Fruit fly (Drosophila melanogaster) whole organism, embryonic: ENCODE measurements around the gene CG43072.

Experiments used
- Atf-2 ChIP-seq: fragments of 200-800 bp; sonication (Bioruptor generic); optimal IDR thresholded peaks from 2 replicates; lab custom pipeline; 2016; ENCODE audit warnings: missing biosample characterization, missing genetic modification characterization
- Bteb2 ChIP-seq: fragments of 200-800 bp; sonication (Bioruptor generic); optimal IDR thresholded peaks from 2 replicates; lab custom pipeline; 2016; ENCODE audit warnings: missing biosample characterization, missing genetic modification characterization
- CG10565 ChIP-seq: fragments of 200-800 bp; sonication (Bioruptor generic); optimal IDR thresholded peaks from 3 replicates; lab custom pipeline; 2016; ENCODE audit warnings: missing biosample characterization, mild to moderate bottlenecking, missing genetic modification characterization
- CG10979 ChIP-seq: fragments of 200-800 bp; sonication (Bioruptor generic); optimal IDR thresholded peaks from 2 replicates; lab custom pipeline; 2018; ENCODE audit warnings: missing biosample characterization, mild to moderate bottlenecking, missing genetic modification characterization, moderate library complexity
- CG11093 ChIP-seq: fragments of 200-800 bp; sonication (Bioruptor generic); IDR thresholded peaks from 3 replicates; pipeline ENCODE4 v1.3.6; 2022; ENCODE audit warnings: missing biosample characterization, missing genetic modification characterization
- CG11247 ChIP-seq: fragments of 200-800 bp; sonication (Bioruptor generic); IDR thresholded peaks from 2 replicates; pipeline ENCODE4 v1.3.6; 2022; ENCODE audit warnings: missing biosample characterization, missing genetic modification characterization
- CG12769 ChIP-seq: fragments of 200-800 bp; sonication (Bioruptor generic); optimal IDR thresholded peaks from 2 replicates; lab custom pipeline; 2019; ENCODE audit warnings: missing biosample characterization, mild to moderate bottlenecking, missing genetic modification characterization, moderate library complexity
- CG13123 ChIP-seq: fragments of 200-800 bp; sonication (Bioruptor generic); optimal IDR thresholded peaks from 2 replicates; lab custom pipeline; 2016; ENCODE audit warnings: missing biosample characterization, missing genetic modification characterization
- CG1603 ChIP-seq: fragments of 200-800 bp; sonication (Bioruptor generic); optimal IDR thresholded peaks from 2 replicates; lab custom pipeline; 2019; ENCODE audit warnings: missing biosample characterization, mild to moderate bottlenecking, missing genetic modification characterization, moderate library complexity
- CG17328 ChIP-seq: fragments of 200-800 bp; sonication (Bioruptor generic); IDR thresholded peaks from 2 replicates; pipeline ENCODE4 v1.3.6; 2022; ENCODE audit warnings: missing biosample characterization, missing genetic modification characterization
- CG1792 ChIP-seq: fragments of 200-800 bp; sonication (Bioruptor generic); optimal IDR thresholded peaks from 2 replicates; lab custom pipeline; 2016; ENCODE audit warnings: missing biosample characterization, missing genetic modification characterization
- CG18262 ChIP-seq: fragments of 200-800 bp; optimal IDR thresholded peaks from 3 replicates; lab custom pipeline; 2019; ENCODE audit warnings: missing biosample characterization, mild to moderate bottlenecking, missing genetic modification characterization, moderate library complexity
- CG1832 ChIP-seq: fragments of 200-800 bp; sonication (Bioruptor generic); optimal IDR thresholded peaks from 2 replicates; lab custom pipeline; 2017; ENCODE audit warnings: missing biosample characterization, mild to moderate bottlenecking, missing genetic modification characterization, inconsistent platforms
- CG18764 ChIP-seq: fragments of 200-800 bp; sonication (Bioruptor generic); optimal IDR thresholded peaks from 3 replicates; lab custom pipeline; 2016; ENCODE audit warnings: missing biosample characterization, missing genetic modification characterization
- CG2120 ChIP-seq: fragments of 200-800 bp; sonication (Bioruptor generic); optimal IDR thresholded peaks from 3 replicates; lab custom pipeline; 2016; ENCODE audit warnings: missing biosample characterization, missing genetic modification characterization
- CG3065 ChIP-seq: fragments of 200-800 bp; sonication (Bioruptor generic); optimal IDR thresholded peaks from 2 replicates; lab custom pipeline; 2016; ENCODE audit warnings: missing biosample characterization, missing genetic modification characterization
- CG32767 ChIP-seq: fragments of 200-800 bp; sonication (Bioruptor generic); IDR thresholded peaks from 2 replicates; pipeline ENCODE4 v1.3.6; 2022; ENCODE audit warnings: missing biosample characterization, missing genetic modification characterization
- CG4360 ChIP-seq: fragments of 200-800 bp; sonication (Bioruptor generic); IDR thresholded peaks from 2 replicates; pipeline ENCODE4 v1.3.6; 2022; ENCODE audit warnings: missing biosample characterization, missing genetic modification characterization
- CG6254 ChIP-seq: fragments of 200-800 bp; sonication (Bioruptor generic); optimal IDR thresholded peaks from 3 replicates; lab custom pipeline; 2017; ENCODE audit warnings: mild to moderate bottlenecking, missing biosample characterization, missing genetic modification reagents, missing genetic modification characterization
- CG6765 ChIP-seq: fragments of 200-800 bp; sonication (Bioruptor generic); optimal IDR thresholded peaks from 3 replicates; lab custom pipeline; 2017; ENCODE audit warnings: missing biosample characterization, mild to moderate bottlenecking, missing genetic modification characterization
- CG7839 ChIP-seq: fragments of 200-800 bp; sonication (Bioruptor generic); optimal IDR thresholded peaks from 3 replicates; lab custom pipeline; 2018; ENCODE audit warnings: missing biosample characterization, mild to moderate bottlenecking, missing genetic modification characterization, moderate library complexity
- CG9609 ChIP-seq: fragments of 200-800 bp; sonication (Bioruptor generic); optimal IDR thresholded peaks from 3 replicates; lab custom pipeline; 2016; ENCODE audit warnings: missing biosample characterization, missing genetic modification characterization
- Dek ChIP-seq: fragments of 200-800 bp; sonication (Bioruptor generic); optimal IDR thresholded peaks from 3 replicates; lab custom pipeline; 2019; ENCODE audit warnings: missing biosample characterization, mild to moderate bottlenecking, missing genetic modification characterization, moderate library complexity
- Ets65A ChIP-seq: fragments of 200-800 bp; sonication (Bioruptor generic); peaks from one replicate; lab custom pipeline; 2016; ENCODE audit warnings: missing biosample characterization, missing genetic modification characterization
- Hr51 ChIP-seq, 2 experiments: fragments of 200-800 bp; sonication (Bioruptor generic); optimal IDR thresholded peaks; 2 replicates in 1 of 2; 3 replicates in 1 of 2; lab custom pipeline; 2016 to 2018; ENCODE audit warnings: missing biosample characterization in 2 of 2, missing genetic modification characterization in 2 of 2, mild to moderate bottlenecking in 1 of 2, moderate library complexity in 1 of 2
- Lhr ChIP-seq: fragments of 200-800 bp; sonication (Bioruptor generic); optimal IDR thresholded peaks from 3 replicates; lab custom pipeline; 2017; ENCODE audit warnings: mild to moderate bottlenecking, missing biosample characterization, missing genetic modification reagents, missing genetic modification characterization
- MBD-R2 ChIP-seq: fragments of 200-800 bp; sonication (Bioruptor generic); IDR thresholded peaks from 2 replicates; pipeline ENCODE4 v1.3.6; 2022; ENCODE audit warnings: missing biosample characterization, missing genetic modification characterization
- Mrtf ChIP-seq: fragments of 200-800 bp; sonication (Bioruptor generic); IDR thresholded peaks from 3 replicates; pipeline ENCODE4 v1.3.6; 2022; ENCODE audit warnings: missing biosample characterization, missing genetic modification characterization
- NC2β ChIP-seq: fragments of 200-800 bp; sonication (Bioruptor generic); optimal IDR thresholded peaks from 2 replicates; lab custom pipeline; 2016; ENCODE audit warnings: missing biosample characterization, missing genetic modification characterization
- Nf-YB ChIP-seq: fragments of 200-800 bp; sonication (Bioruptor generic); optimal IDR thresholded peaks from 3 replicates; lab custom pipeline; 2019; ENCODE audit warnings: missing biosample characterization, mild to moderate bottlenecking, missing genetic modification characterization, moderate library complexity
- Spps ChIP-seq: fragments of 200-800 bp; sonication (Bioruptor generic); optimal IDR thresholded peaks from 2 replicates; lab custom pipeline; 2018; ENCODE audit warnings: missing biosample characterization, mild to moderate bottlenecking, missing genetic modification characterization
- Vsx1 ChIP-seq: fragments of 200-800 bp; sonication (Bioruptor generic); optimal IDR thresholded peaks from 2 replicates; lab custom pipeline; 2017; ENCODE audit warnings: missing biosample characterization, mild to moderate bottlenecking, missing genetic modification characterization, missing genetic modification reagents
- bbx ChIP-seq: fragments of 200-800 bp; sonication (Bioruptor generic); IDR thresholded peaks from 2 replicates; pipeline ENCODE4 v1.3.6; 2022; ENCODE audit warnings: missing biosample characterization, missing genetic modification characterization; ENCODE audit not compliant: partially characterized antibody
- caup ChIP-seq: fragments of 200-800 bp; sonication (Bioruptor generic); optimal IDR thresholded peaks from 3 replicates; lab custom pipeline; 2017; ENCODE audit warnings: missing biosample characterization, mild to moderate bottlenecking, missing genetic modification characterization, moderate library complexity; ENCODE audit not compliant: severe bottlenecking
- crc ChIP-seq: fragments of 200-800 bp; sonication (Bioruptor generic); optimal IDR thresholded peaks from 2 replicates; lab custom pipeline; 2016; ENCODE audit warnings: missing biosample characterization, missing genetic modification characterization
- dpn ChIP-seq, 2 experiments: fragments of 200-800 bp; sonication (Bioruptor generic); optimal IDR thresholded peaks; 3 replicates each; lab custom pipeline; 2016; ENCODE audit warnings: missing biosample characterization in 2 of 2, missing genetic modification characterization in 2 of 2
- gsb-n ChIP-seq: fragments of 200-800 bp; sonication (Bioruptor generic); optimal IDR thresholded peaks from 3 replicates; lab custom pipeline; 2018; ENCODE audit warnings: missing biosample characterization, mild to moderate bottlenecking, missing genetic modification characterization
- hbn ChIP-seq: fragments of 200-800 bp; sonication (Bioruptor generic); IDR thresholded peaks from 2 replicates; pipeline ENCODE4 v1.3.6; 2022; ENCODE audit warnings: missing biosample characterization, missing genetic modification characterization; ENCODE audit not compliant: partially characterized antibody
- jigr1 ChIP-seq: fragments of 200-800 bp; sonication (Bioruptor generic); IDR thresholded peaks from 3 replicates; pipeline ENCODE4 v1.3.6; 2022; ENCODE audit warnings: missing biosample characterization, missing genetic modification characterization
- kay ChIP-seq: fragments of 200-800 bp; sonication (Bioruptor generic); optimal IDR thresholded peaks from 2 replicates; lab custom pipeline; 2016; ENCODE audit warnings: missing biosample characterization, missing genetic modification characterization
- klu ChIP-seq: fragments of 200-800 bp; sonication (Bioruptor generic); IDR thresholded peaks from 2 replicates; pipeline ENCODE4 v1.3.6; 2022; ENCODE audit warnings: missing biosample characterization, missing genetic modification characterization
- oc ChIP-seq: fragments of 200-800 bp; sonication (Bioruptor generic); optimal IDR thresholded peaks from 2 replicates; lab custom pipeline; 2018; ENCODE audit warnings: missing biosample characterization, mild to moderate bottlenecking, missing genetic modification characterization, moderate library complexity
- otp ChIP-seq: fragments of 200-800 bp; sonication (Bioruptor generic); IDR thresholded peaks from 3 replicates; pipeline ENCODE4, ENCODE4 v1.3.6; 2022; ENCODE audit warnings: missing biosample characterization, missing genetic modification characterization
- pita ChIP-seq: fragments of 200-800 bp; sonication (Bioruptor generic); optimal IDR thresholded peaks from 2 replicates; lab custom pipeline; 2017; ENCODE audit warnings: missing biosample characterization, mild to moderate bottlenecking, missing genetic modification characterization
- row ChIP-seq: fragments of 200-800 bp; sonication (Bioruptor generic); IDR thresholded peaks from 3 replicates; pipeline ENCODE4 v1.3.6; 2022; ENCODE audit warnings: missing biosample characterization, missing genetic modification characterization
- schlank ChIP-seq: fragments of 200-800 bp; sonication (Bioruptor generic); optimal IDR thresholded peaks from 2 replicates; lab custom pipeline; 2018; ENCODE audit warnings: missing biosample characterization, mild to moderate bottlenecking, missing genetic modification characterization
- shn ChIP-seq: fragments of 200-800 bp; sonication (Bioruptor generic); optimal IDR thresholded peaks from 3 replicates; lab custom pipeline; 2016; ENCODE audit warnings: missing biosample characterization, missing genetic modification characterization
- ssp ChIP-seq: fragments of 200-800 bp; sonication (Bioruptor generic); IDR thresholded peaks from 2 replicates; pipeline ENCODE4 v1.3.6; 2022; ENCODE audit warnings: missing biosample characterization, missing genetic modification characterization
- sug ChIP-seq: fragments of 200-800 bp; optimal IDR thresholded peaks from 2 replicates; lab custom pipeline; 2019; ENCODE audit warnings: missing biosample characterization, mild to moderate bottlenecking, missing genetic modification characterization, moderate library complexity
- unpg ChIP-seq: fragments of 200-800 bp; sonication (Bioruptor generic); optimal IDR thresholded peaks from 3 replicates; lab custom pipeline; 2018; ENCODE audit warnings: missing biosample characterization, mild to moderate bottlenecking, missing genetic modification characterization, moderate library complexity

The CG43072 gene

DNA sequence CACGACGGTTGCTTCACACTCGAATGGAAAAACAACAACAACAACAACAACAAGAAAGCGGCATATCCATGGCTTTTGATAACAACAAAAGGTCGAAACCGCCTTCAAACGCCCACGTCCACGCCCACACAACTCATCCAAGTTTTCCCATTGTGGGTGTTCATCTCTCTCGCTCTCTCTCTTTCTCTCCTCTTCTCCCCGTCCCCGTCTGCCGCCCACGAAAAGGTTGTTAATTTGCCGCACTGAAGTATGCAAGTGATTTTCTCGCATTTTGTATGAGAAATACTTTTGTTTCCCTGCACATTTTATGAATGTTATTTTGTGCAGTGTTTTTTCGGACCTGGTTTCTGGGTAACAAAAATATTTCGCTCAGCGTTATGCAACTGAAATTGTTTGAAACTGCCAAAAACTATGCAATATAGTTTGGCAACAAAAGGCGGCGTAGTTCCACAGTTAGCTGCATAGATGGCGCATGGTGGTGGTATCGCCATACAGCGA lies 16.2 kb upstream of the CG43072 start:
- TF ChIP-seq kay (GFP tag; lab: Kevin White, UChicago): no peak
- TF ChIP-seq CG6765 (GFP tag; lab: Kevin White, UChicago): no peak
- TF ChIP-seq bbx (GFP tag; lab: Robert Waterston, UW): peak; percentile 49
- TF ChIP-seq CG18764 (GFP tag; lab: Kevin White, UChicago): peak; percentile 18
- peak; percentile 27 for TF ChIP-seq sug
- peak; percentile 54 for TF ChIP-seq klu (GFP tag; lab: Robert Waterston, UW)
- TF ChIP-seq Vsx1: no peak
- no peak for TF ChIP-seq gsb-n (tag; lab: Kevin White, UChicago)
- peak; percentile 1 for TF ChIP-seq unpg (GFP tag; lab: Kevin White, UChicago)
- peak; percentile 90 for TF ChIP-seq CG12769 (tag; lab: Kevin White, UChicago)
- peak; percentile 47; the same call in 1 of the 3 replicates for TF ChIP-seq row
- no peak for TF ChIP-seq CG32767 (GFP tag; lab: Robert Waterston, UW)
- peak; percentile 32 for TF ChIP-seq shn (GFP tag; lab: Kevin White, UChicago)
- TF ChIP-seq dpn (GFP tag; optimal IDR thresholded peaks at IDR 0.05; lab: Kevin White, UChicago): peak in 1 of 2 experiments; percentile 24
- no peak for TF ChIP-seq schlank (tag; lab: Kevin White, UChicago)
- TF ChIP-seq Spps (tag; lab: Kevin White, UChicago): no peak
- TF ChIP-seq CG1832 (GFP tag; lab: Kevin White, UChicago): peak; percentile 81
- TF ChIP-seq CG11247 (GFP tag; lab: Robert Waterston, UW): peak; percentile 11; the same call in 1 of the 2 replicates
- peak; percentile 51 for TF ChIP-seq Dek (tag; lab: Kevin White, UChicago)
- TF ChIP-seq Bteb2: no peak
- peak; percentile 68 for TF ChIP-seq oc
- peak; percentile 13 for TF ChIP-seq CG2120
- peak; percentile 54 for TF ChIP-seq CG1603
- peak; percentile 87 for TF ChIP-seq CG4360 (GFP tag; lab: Robert Waterston, UW)
- no peak for TF ChIP-seq jigr1 (GFP tag; lab: Robert Waterston, UW)
- TF ChIP-seq CG10979: peak; percentile 100
- peak in 1 of 2 experiments; percentile 8 for TF ChIP-seq Hr51 (GFP tag; optimal IDR thresholded peaks at IDR 0.05; lab: Kevin White, UChicago)
- peak; percentile 48 for TF ChIP-seq pita
- peak; percentile 48 for TF ChIP-seq Nf-YB (GFP tag; lab: Kevin White, UChicago)
- TF ChIP-seq NC2β (GFP tag; lab: Kevin White, UChicago): peak; percentile 18
- TF ChIP-seq hbn: 0 out of 2 replicates have a peak, but pooled peaks have one; percentile 22
- TF ChIP-seq CG10565 (GFP tag; lab: Kevin White, UChicago): no peak
- TF ChIP-seq caup (GFP tag; lab: Kevin White, UChicago): peak; percentile 47
- 0 out of 2 replicates have a peak, but pooled peaks have one; percentile 34 for TF ChIP-seq CG17328 (GFP tag; lab: Robert Waterston, UW)
- peak; percentile 40; the same call in 1 of the 3 replicates for TF ChIP-seq otp (GFP tag; lab: Robert Waterston, UW)
- TF ChIP-seq CG9609 (GFP tag; lab: Kevin White, UChicago): peak; percentile 22
- no peak for TF ChIP-seq Mrtf (GFP tag; lab: Robert Waterston, UW)
- TF ChIP-seq ssp (GFP tag; lab: Robert Waterston, UW): peak; percentile 13; the same call in 1 of the 2 replicates
- peak; percentile 61 for TF ChIP-seq Ets65A (GFP tag; lab: Kevin White, UChicago)
- TF ChIP-seq Lhr (GFP tag; lab: Kevin White, UChicago): peak; percentile 75
- TF ChIP-seq CG1792 (GFP tag; lab: Kevin White, UChicago): peak; percentile 6
- TF ChIP-seq Atf-2 (GFP tag; lab: Kevin White, UChicago): no peak
- no peak for TF ChIP-seq CG18262 (tag; lab: Kevin White, UChicago)
- peak; percentile 97 for TF ChIP-seq CG3065 (GFP tag; lab: Kevin White, UChicago)
- TF ChIP-seq CG13123 (GFP tag; lab: Kevin White, UChicago): peak; percentile 5
- no peak for TF ChIP-seq CG11093 (GFP tag; lab: Robert Waterston, UW)
- TF ChIP-seq CG7839 (tag; lab: Kevin White, UChicago): peak; percentile 20
- TF ChIP-seq CG6254 (GFP tag; lab: Kevin White, UChicago): peak; percentile 7
- TF ChIP-seq MBD-R2: 0 out of 2 replicates have a peak, but pooled peaks have one; percentile 7
- no peak for TF ChIP-seq crc (GFP tag; lab: Kevin White, UChicago)
